Worm (Caenorhabditis elegans) whole organism, young adult: Measurements from ENCODE around the gene F46F3.3.

Experiments used
- F49E8.2 ChIP-seq: sonication (generic microtip); optimal IDR thresholded peaks from 3 replicates; lab custom pipeline; 2017; ENCODE audit warnings: missing genetic modification characterization, mild to moderate bottlenecking, missing compliant biosample characterization, antibody characterized with exemption, moderate library complexity; ENCODE audit not compliant: insufficient read depth
- K12H6.12 ChIP-seq: fragments of 200-800 bp; sonication (Bioruptor generic); optimal IDR thresholded peaks from 2 replicates; lab custom pipeline; 2018; ENCODE audit warnings: mild to moderate bottlenecking, missing genetic modification characterization, missing compliant biosample characterization
- lin-26 ChIP-seq: fragments of 200-800 bp; sonication (Bioruptor generic); IDR thresholded peaks from 2 replicates; pipeline ENCODE4 v1.3.6; 2022; ENCODE audit warnings: missing genetic modification reagents, missing genetic modification characterization, missing compliant biosample characterization
- nfya-1 ChIP-seq: sonication (generic microtip); optimal IDR thresholded peaks from 2 replicates; lab custom pipeline; 2017; ENCODE audit warnings: antibody characterized with exemption, missing compliant biosample characterization, missing genetic modification characterization, borderline replicate concordance; ENCODE audit not compliant: insufficient read depth

- TF ChIP-seq nfya-1 (tag; lab: Kevin White, UChicago) (no peak), F49E8.2 (tag; lab: Kevin White, UChicago) (no peak), lin-26 (GFP tag; lab: Robert Waterston, UW) (no peak), K12H6.12 (no peak)
These were observed 6.7 kb upstream of the F46F3.3 start for ce11 chrV:11660566-11660965.
